Fruit fly (Drosophila melanogaster): ENCODE results near the gene CG31913.

The CG31913 gene

dm6 chr2L:5778157-5778556 is 5.7 kb upstream of the CG31913 start:
- TF ChIP-seq usp (GFP tag; optimal IDR thresholded peaks at IDR 0.05) (no peak), CG8478 (optimal IDR thresholded peaks at IDR 0.05) (no peak), Dll (optimal IDR thresholded peaks at IDR 0.05) (no peak), pan (optimal IDR thresholded peaks at IDR 0.05) (peak; percentile 75), psq (optimal IDR thresholded peaks at IDR 0.05) (no peak), EcR (GFP tag; optimal IDR thresholded peaks at IDR 0.05) (no peak)

dm6 chr2L:5780703-5781102 is 3.1 kb upstream of the CG31913 start:
- no peak for TF ChIP-seq usp (GFP tag; optimal IDR thresholded peaks at IDR 0.05)
- TF ChIP-seq EcR (GFP tag; optimal IDR thresholded peaks at IDR 0.05), result no peak
- TF ChIP-seq psq (optimal IDR thresholded peaks at IDR 0.05), result no peak
- TF ChIP-seq CG8478 (optimal IDR thresholded peaks at IDR 0.05), result no peak
- no peak for TF ChIP-seq Dll (optimal IDR thresholded peaks at IDR 0.05)

dm6 chr2L:5781181-5781580 is 2.6 kb upstream of the CG31913 start:
- TF ChIP-seq CG8478 (optimal IDR thresholded peaks at IDR 0.05) (no peak), psq (optimal IDR thresholded peaks at IDR 0.05) (no peak), pan (optimal IDR thresholded peaks at IDR 0.05) (no peak), usp (GFP tag; optimal IDR thresholded peaks at IDR 0.05) (no peak), Dll (optimal IDR thresholded peaks at IDR 0.05) (no peak), EcR (GFP tag; optimal IDR thresholded peaks at IDR 0.05) (no peak)

DNA sequence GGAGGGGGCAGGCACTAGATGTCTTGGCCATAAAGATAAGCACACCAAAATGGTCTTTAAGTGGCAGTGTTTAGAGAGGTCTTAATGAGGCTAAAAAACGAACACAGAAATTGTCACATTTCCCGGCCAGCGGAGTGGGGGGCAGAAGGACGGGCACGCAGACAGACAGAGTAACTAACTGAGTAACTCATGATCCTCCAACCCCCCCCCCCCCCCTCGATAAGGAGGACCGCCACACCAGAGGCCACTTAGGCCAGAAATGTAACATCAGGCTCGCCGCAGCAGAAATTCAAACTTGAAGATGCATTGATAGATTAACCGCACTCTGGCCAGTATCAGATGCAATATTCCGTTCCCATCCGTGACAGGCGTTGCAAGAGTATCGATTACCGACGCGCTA is 965 bp upstream of the CG31913 start:
- TF ChIP-seq EcR (GFP tag; optimal IDR thresholded peaks at IDR 0.05), result no peak
- TF ChIP-seq usp (GFP tag; optimal IDR thresholded peaks at IDR 0.05), result no peak
- TF ChIP-seq pan (optimal IDR thresholded peaks at IDR 0.05), result no peak
- TF ChIP-seq Dll (optimal IDR thresholded peaks at IDR 0.05), result no peak
- no peak for TF ChIP-seq CG8478 (optimal IDR thresholded peaks at IDR 0.05)
- no peak for TF ChIP-seq psq (optimal IDR thresholded peaks at IDR 0.05)

- TF ChIP-seq usp (GFP tag; optimal IDR thresholded peaks at IDR 0.05) (no peak), CG8478 (optimal IDR thresholded peaks at IDR 0.05) (no peak), Dll (optimal IDR thresholded peaks at IDR 0.05) (no peak), psq (optimal IDR thresholded peaks at IDR 0.05) (no peak)
Measured at dm6 chr2L:5789268-5789667, 5.4 kb downstream of the CG31913 start.

DNA sequence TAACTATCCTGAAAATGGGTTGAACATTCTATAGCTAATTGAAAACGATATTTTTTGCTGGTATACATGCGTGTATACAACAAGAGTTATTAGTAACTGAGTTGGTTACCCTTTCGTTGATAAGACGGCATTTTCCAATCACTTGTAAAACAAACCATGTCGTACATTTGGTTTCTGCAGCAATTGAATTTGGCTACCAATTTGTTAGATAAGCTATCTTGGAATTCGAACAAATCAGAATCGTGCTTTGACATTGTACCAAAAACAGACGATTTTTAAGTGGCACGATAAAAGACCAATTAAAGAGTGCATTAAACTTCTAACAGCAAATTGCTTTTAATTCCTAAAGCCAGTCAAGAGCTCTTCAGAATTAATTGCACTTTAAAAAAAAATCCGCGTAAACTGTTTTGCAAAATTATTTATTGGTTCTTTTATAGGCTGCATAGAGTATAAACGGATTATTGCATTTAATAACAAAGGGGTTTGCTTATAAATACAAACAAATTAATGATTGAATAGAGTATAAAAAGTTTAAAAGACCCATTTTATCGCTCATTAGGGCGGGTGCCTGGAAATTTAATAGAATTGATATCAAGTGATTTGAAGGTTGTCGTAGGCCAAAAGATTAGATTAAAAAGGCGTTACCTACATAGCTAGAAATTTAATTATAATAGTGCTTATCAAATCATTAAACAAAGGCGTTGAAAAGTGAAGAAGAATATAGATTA is 7.1 kb downstream of the CG31913 start:
- TF ChIP-seq Dll (optimal IDR thresholded peaks at IDR 0.05) (no peak), CG8478 (optimal IDR thresholded peaks at IDR 0.05) (no peak), EcR (GFP tag; optimal IDR thresholded peaks at IDR 0.05) (no peak), usp (GFP tag; optimal IDR thresholded peaks at IDR 0.05) (no peak), pan (optimal IDR thresholded peaks at IDR 0.05) (no peak), psq (optimal IDR thresholded peaks at IDR 0.05) (no peak)

DNA sequence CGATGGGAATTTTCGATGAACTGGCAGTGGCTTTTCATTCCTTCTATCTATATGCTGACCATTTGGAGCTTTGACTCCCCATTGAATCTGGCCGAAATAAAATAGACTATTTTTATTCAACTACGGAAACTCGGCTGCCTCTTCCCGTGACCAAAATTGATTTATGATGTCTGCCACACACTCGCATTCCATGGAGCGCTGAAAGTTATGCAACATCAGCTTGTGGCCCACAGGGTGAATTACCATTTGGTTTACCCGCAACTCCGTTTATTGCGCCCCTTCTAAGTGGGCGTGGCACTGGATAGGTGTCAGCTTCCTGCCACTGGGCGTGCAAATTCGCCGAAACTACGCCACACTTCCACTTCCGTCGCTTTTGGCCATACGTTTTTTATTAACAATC is 9.3 kb downstream of the CG31913 start:
- no peak for TF ChIP-seq psq (optimal IDR thresholded peaks at IDR 0.05)
- no peak for TF ChIP-seq Dll (optimal IDR thresholded peaks at IDR 0.05)
- no peak for TF ChIP-seq EcR (GFP tag; optimal IDR thresholded peaks at IDR 0.05)
- TF ChIP-seq usp (GFP tag; optimal IDR thresholded peaks at IDR 0.05), result no peak
- no peak for TF ChIP-seq pan (optimal IDR thresholded peaks at IDR 0.05)

dm6 chr2L:5795192-5795591 is 11.4 kb downstream of the CG31913 start:
- TF ChIP-seq psq (optimal IDR thresholded peaks at IDR 0.05), result no peak
- TF ChIP-seq EcR (GFP tag; optimal IDR thresholded peaks at IDR 0.05), result no peak
- no peak for TF ChIP-seq usp (GFP tag; optimal IDR thresholded peaks at IDR 0.05)
- TF ChIP-seq CG8478 (optimal IDR thresholded peaks at IDR 0.05), result no peak
- no peak for TF ChIP-seq pan (optimal IDR thresholded peaks at IDR 0.05)
- TF ChIP-seq Dll (optimal IDR thresholded peaks at IDR 0.05), result no peak

DNA sequence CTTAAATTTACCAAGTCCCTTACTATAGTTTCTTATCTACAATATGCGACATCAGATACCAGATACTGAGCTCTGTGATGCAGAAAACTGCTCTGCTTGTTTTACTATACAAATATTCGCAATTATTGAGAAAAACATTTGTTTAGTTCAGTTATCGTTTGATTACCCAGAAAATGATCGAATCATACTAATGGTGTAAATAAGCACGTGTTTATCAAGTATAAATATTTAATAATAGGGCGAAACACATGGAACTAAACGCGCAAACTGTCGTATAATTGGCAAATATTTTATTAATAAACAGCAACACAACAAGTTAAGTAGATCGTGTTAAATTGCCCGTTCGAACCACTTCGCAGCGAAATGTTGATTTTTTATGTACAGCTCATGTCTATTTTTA is 14.1 kb downstream of the CG31913 start:
- TF ChIP-seq pan (optimal IDR thresholded peaks at IDR 0.05), result no peak
- TF ChIP-seq usp (GFP tag; optimal IDR thresholded peaks at IDR 0.05), result no peak

DNA sequence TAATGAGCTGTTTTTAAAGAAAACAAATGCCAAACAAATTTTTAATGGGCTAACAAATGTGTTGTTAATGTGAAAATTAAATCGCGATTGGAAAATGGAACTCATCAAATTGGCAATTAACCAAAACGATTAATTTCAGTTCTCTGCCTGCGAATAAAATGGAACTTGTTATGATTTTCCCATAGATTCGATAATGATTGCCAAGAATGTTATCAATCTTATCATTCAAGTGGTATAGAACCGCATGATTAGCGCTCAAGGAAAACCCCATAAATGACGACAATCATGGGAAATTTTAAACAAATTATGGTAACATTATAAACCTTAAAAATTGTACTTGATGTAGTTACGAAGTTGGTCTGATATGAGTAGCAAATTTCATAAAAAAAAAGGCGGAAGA is 14.8 kb downstream of the CG31913 start:
- no peak for TF ChIP-seq EcR (GFP tag; optimal IDR thresholded peaks at IDR 0.05)
- no peak for TF ChIP-seq usp (GFP tag; optimal IDR thresholded peaks at IDR 0.05)
- no peak for TF ChIP-seq Dll (optimal IDR thresholded peaks at IDR 0.05)
- TF ChIP-seq CG8478 (optimal IDR thresholded peaks at IDR 0.05), result no peak
- no peak for TF ChIP-seq psq (optimal IDR thresholded peaks at IDR 0.05)
- no peak for TF ChIP-seq pan (optimal IDR thresholded peaks at IDR 0.05)

dm6 chr2L:5799435-5800387 is 15.9 kb downstream of the CG31913 start, which contains the start of gene CG9171:
TSS of gene CG9171 (minus strand) at chr2L:5800253.
- TF ChIP-seq Dll (optimal IDR thresholded peaks at IDR 0.05) (peak; percentile 22), usp (GFP tag; optimal IDR thresholded peaks at IDR 0.05) (no peak)

DNA sequence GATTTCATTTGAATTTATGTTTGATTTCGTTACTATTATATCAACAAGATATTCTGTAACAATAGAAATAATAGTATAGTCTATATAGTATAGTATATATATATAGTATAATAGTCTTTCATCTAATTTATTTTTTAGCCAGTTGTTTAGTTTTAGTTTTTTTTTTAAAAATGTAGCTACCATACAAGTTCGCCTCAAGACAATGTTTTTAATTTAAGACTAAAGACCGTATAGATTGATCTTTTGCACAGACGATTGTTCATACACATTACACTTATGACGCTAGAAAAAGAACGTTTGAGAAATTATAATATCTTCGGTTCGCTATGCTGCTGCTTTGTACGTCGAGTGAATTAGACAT is 16.5 kb downstream of the CG31913 start:
- TF ChIP-seq psq (optimal IDR thresholded peaks at IDR 0.05), result no peak
- no peak for TF ChIP-seq usp (GFP tag; optimal IDR thresholded peaks at IDR 0.05)
- no peak for TF ChIP-seq Dll (optimal IDR thresholded peaks at IDR 0.05)
- no peak for TF ChIP-seq CG8478 (optimal IDR thresholded peaks at IDR 0.05)
